Fruit fly (Drosophila melanogaster): ENCODE data around the gene CG12123.

CG12123 gene

dm6 chrX:8412197-8413160 lies 29.7 kb downstream of the CG12123 start:
- TF ChIP-seq CG8478 (optimal IDR thresholded peaks at IDR 0.05) (no peak), CTCF (optimal IDR thresholded peaks at IDR 0.05) (no peak)

dm6 chrX:8411532-8411960 lies 30.6 kb downstream of the CG12123 start, which contains the start of gene lawc:
Gene lawc, minus strand, starts transcription at chrX:8411658.
- TF ChIP-seq CTCF (optimal IDR thresholded peaks at IDR 0.05) = no peak
- no peak for TF ChIP-seq CG8478 (optimal IDR thresholded peaks at IDR 0.05)

dm6 chrX:8410349-8411240 lies 31.6 kb downstream of the CG12123 start:
- TF ChIP-seq CTCF (optimal IDR thresholded peaks at IDR 0.05) (no peak), CG8478 (optimal IDR thresholded peaks at IDR 0.05) (no peak)

dm6 chrX:8409793-8410192 lies 32.4 kb downstream of the CG12123 start:
- no peak for TF ChIP-seq CG8478 (optimal IDR thresholded peaks at IDR 0.05)
- TF ChIP-seq CTCF (optimal IDR thresholded peaks at IDR 0.05) = no peak

- no peak for TF ChIP-seq CG8478 (optimal IDR thresholded peaks at IDR 0.05)
- TF ChIP-seq CTCF (optimal IDR thresholded peaks at IDR 0.05) = no peak
Observed at dm6 chrX:8408971-8409455, 33.1 kb downstream of the CG12123 start, which contains the start of gene Trf2. Gene Trf2, plus strand, starts transcription at chrX:8409272.

dm6 chrX:8407124-8407775 lies 34.9 kb downstream of the CG12123 start, which contains the start of gene PIG-T:
Gene PIG-T, minus strand, starts transcription at chrX:8407263.
- TF ChIP-seq CTCF (optimal IDR thresholded peaks at IDR 0.05) (no peak), CG8478 (optimal IDR thresholded peaks at IDR 0.05) (no peak)

- TF ChIP-seq CTCF (optimal IDR thresholded peaks at IDR 0.05) (no peak), CG8478 (optimal IDR thresholded peaks at IDR 0.05) (no peak)
Observed at dm6 chrX:8399019-8399623, 43.0 kb downstream of the CG12123 start.

dm6 chrX:8398177-8399018 lies 43.8 kb downstream of the CG12123 start, which contains the start of gene CG10555:
Gene CG10555, plus strand, starts transcription at chrX:8398940.
- TF ChIP-seq CG8478 (optimal IDR thresholded peaks at IDR 0.05) (no peak), CTCF (optimal IDR thresholded peaks at IDR 0.05) (no peak)

- no peak for TF ChIP-seq CTCF (optimal IDR thresholded peaks at IDR 0.05)
- TF ChIP-seq CG8478 (optimal IDR thresholded peaks at IDR 0.05) = no peak
Observed at dm6 chrX:8396611-8397010, 45.5 kb downstream of the CG12123 start.

All from S2 (cell line).